Worm (Caenorhabditis elegans) whole organism, young adult: ENCODE measurements around the gene C05C10.3.

Source experiments
- nfya-1 ChIP-seq: sonication (generic microtip); optimal IDR thresholded peaks from 2 replicates; lab custom pipeline; 2017; ENCODE audit warnings: antibody characterized with exemption, missing compliant biosample characterization, missing genetic modification characterization, borderline replicate concordance; ENCODE audit not compliant: insufficient read depth
- unc-62 ChIP-seq: fragments of 150-350 bp; optimal IDR thresholded peaks from 2 replicates; lab custom pipeline; 2014; ENCODE audit warnings: missing biosample characterization, missing genetic modification reagents, missing genetic modification characterization
- zim-3 ChIP-seq: sonication (generic microtip); optimal IDR thresholded peaks from 2 replicates; lab custom pipeline; 2017; ENCODE audit warnings: mild to moderate bottlenecking, missing genetic modification characterization, moderate library complexity, missing compliant biosample characterization

ce11 chrII:9891031-9891689 lies 45.5 kb downstream of the C05C10.3 start, which contains the start of gene vgln-1:
- TF ChIP-seq nfya-1 (tag; lab: Kevin White, UChicago) (no peak), zim-3 (tag; lab: Kevin White, UChicago) (no peak), unc-62 (no peak)
